Fruit fly (Drosophila melanogaster): ENCODE measurements around the gene CG3176.
A peak's percentile ranks its signal among the peaks of the same experiment; 100 is the strongest.

The CG3176 gene

DNA sequence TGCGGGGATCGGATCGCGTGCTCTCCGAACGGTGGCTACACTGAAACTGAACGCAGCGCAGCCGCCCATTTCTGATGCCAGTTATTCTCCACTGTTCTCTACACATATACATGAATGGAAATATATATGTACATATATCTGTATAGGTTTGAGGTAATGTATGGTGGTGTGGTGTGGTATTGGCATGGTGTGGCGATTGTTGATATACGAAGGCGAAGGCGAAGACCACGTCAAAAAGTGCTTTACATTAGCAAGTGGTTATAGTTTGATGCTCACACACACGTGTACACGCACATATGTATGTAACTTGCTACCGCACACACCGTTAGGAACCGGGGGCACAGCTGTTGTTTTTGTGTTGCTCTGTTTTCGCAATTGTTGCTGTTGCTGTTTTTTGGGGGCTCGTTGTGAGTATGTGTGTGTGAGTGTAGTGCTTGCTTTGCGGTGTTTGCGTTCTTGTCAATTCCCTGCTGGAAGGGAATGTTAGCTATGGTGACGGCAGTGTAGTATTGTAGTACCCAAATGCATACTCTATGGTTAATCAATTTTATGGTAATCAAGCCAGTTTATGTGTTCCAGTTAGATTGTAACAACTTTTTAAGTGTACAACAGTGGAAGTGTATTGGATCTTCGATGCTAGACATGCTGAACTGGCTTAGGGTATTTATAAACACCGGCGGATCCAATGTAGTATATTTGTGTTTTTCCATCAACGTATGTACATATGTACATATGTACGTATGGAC is 12.0 kb downstream of the CG3176 start, which contains the start of gene CG17896 (continued):
- TF ChIP-seq CG2120 (GFP tag; optimal IDR thresholded peaks at IDR 0.05) (peak; percentile 100), fru (optimal IDR thresholded peaks at IDR 0.05) (no peak), bsh (GFP tag; optimal IDR thresholded peaks at IDR 0.05) (peak; percentile 95), NfI (GFP tag; optimal IDR thresholded peaks at IDR 0.05) (peak; percentile 97), otp (GFP tag; IDR thresholded peaks at IDR 0.05) (peak; percentile 96), Sin3A (optimal IDR thresholded peaks at IDR 0.05) (no peak), CG8388 (GFP tag; optimal IDR thresholded peaks at IDR 0.05) (peak; percentile 91), CG8359 (GFP tag; optimal IDR thresholded peaks at IDR 0.05; ENCODE audit: borderline replicate concordance) (peak; percentile 80), CG33213 (GFP tag; optimal IDR thresholded peaks at IDR 0.05) (peak; percentile 98), Oli (tag; optimal IDR thresholded peaks at IDR 0.05) (peak; percentile 97), Opbp (GFP tag; IDR thresholded peaks at IDR 0.05; ENCODE audit: partially characterized antibody) (no peak), fd102C (GFP tag; optimal IDR thresholded peaks at IDR 0.05) (no peak), CoRest (tag; optimal IDR thresholded peaks at IDR 0.05) (peak; percentile 98), TFAM (GFP tag; optimal IDR thresholded peaks at IDR 0.05) (peak; percentile 76), Aef1 (GFP tag; IDR thresholded peaks at IDR 0.05) (peak; percentile 99), CG18619 (GFP tag; optimal IDR thresholded peaks at IDR 0.05) (peak; percentile 97), wdn (GFP tag; IDR thresholded peaks at IDR 0.05) (peak; percentile 99), CG8478 (optimal IDR thresholded peaks at IDR 0.05) (no peak), Dll (GFP tag; IDR thresholded peaks at IDR 0.05; ENCODE audit: partially characterized antibody) (no peak), crol (GFP tag; IDR thresholded peaks at IDR 0.05) (no peak), CG17568 (GFP tag; optimal IDR thresholded peaks at IDR 0.05) (no peak), Sox100B (GFP tag; optimal IDR thresholded peaks at IDR 0.05) (peak; percentile 92), gro (GFP tag; optimal IDR thresholded peaks at IDR 0.05) (peak; percentile 99), CG13123 (GFP tag; optimal IDR thresholded peaks at IDR 0.05) (peak; percentile 94), crc (GFP tag; optimal IDR thresholded peaks at IDR 0.05) (peak; percentile 98), CG13624 (GFP tag; optimal IDR thresholded peaks at IDR 0.05) (peak; percentile 99), ash1 (GFP tag; optimal IDR thresholded peaks at IDR 0.05) (peak; percentile 93), jing (GFP tag; optimal IDR thresholded peaks at IDR 0.05) (peak; percentile 95), da (GFP tag; optimal IDR thresholded peaks at IDR 0.05) (peak; percentile 97), NC2β (GFP tag; optimal IDR thresholded peaks at IDR 0.05) (peak; percentile 96), peb (GFP tag; IDR thresholded peaks at IDR 0.05) (peak; percentile 92), CG42726 (GFP tag; IDR thresholded peaks at IDR 0.05; ENCODE audit: partially characterized antibody) (no peak), CG8290 (GFP tag; optimal IDR thresholded peaks at IDR 0.05) (peak; percentile 81), CG8290 (tag; optimal IDR thresholded peaks at IDR 0.05) (peak in 1 of 2 experiments; percentile 100), BEAF-32 (GFP tag; optimal IDR thresholded peaks at IDR 0.05) (peak; percentile 20), vnd (GFP tag; IDR thresholded peaks at IDR 0.05; ENCODE audit: partially characterized antibody) (no peak), CG11696 (GFP tag; IDR thresholded peaks at IDR 0.05) (peak; percentile 90), rib (GFP tag; IDR thresholded peaks at IDR 0.05) (peak; percentile 99), lov (optimal IDR thresholded peaks at IDR 0.05) (no peak), lov (GFP tag; IDR thresholded peaks at IDR 0.05) (peak; percentile 92), insv (GFP tag; optimal IDR thresholded peaks at IDR 0.05) (peak; percentile 35 to 67), Hr78 (GFP tag; optimal IDR thresholded peaks at IDR 0.05) (peak in 1 of 2 experiments; percentile 75), CG10366 (GFP tag; IDR thresholded peaks at IDR 0.05) (peak; percentile 98), Doc2 (GFP tag; IDR thresholded peaks at IDR 0.05) (peak; percentile 92), Hand (GFP tag; optimal IDR thresholded peaks at IDR 0.05) (peak; percentile 95), Fer1 (GFP tag; optimal IDR thresholded peaks at IDR 0.05) (peak; percentile 97), B-H1 (GFP tag; IDR thresholded peaks at IDR 0.05) (peak; percentile 97), CG7786 (GFP tag; optimal IDR thresholded peaks at IDR 0.05) (peak; percentile 99), nmo (GFP tag; optimal IDR thresholded peaks at IDR 0.05) (peak; percentile 96), CG2129 (GFP tag; IDR thresholded peaks at IDR 0.05; ENCODE audit: partially characterized antibody) (no peak)

All from whole organism, embryonic.